Fruit fly (Drosophila melanogaster): ENCODE measurements around the gene CG15864.
A peak's percentile ranks its signal among the peaks of the same experiment; 100 is the strongest.

CG15864 gene

dm6 chr3R:8256040-8256439, 7.8 kb downstream of the CG15864 start (continued):
- TF ChIP-seq Dll (GFP tag; IDR thresholded peaks at IDR 0.05; ENCODE audit: partially characterized antibody) = no peak
- TF ChIP-seq sens-2 (GFP tag; IDR thresholded peaks at IDR 0.05) = no peak
- TF ChIP-seq lab (GFP tag; optimal IDR thresholded peaks at IDR 0.05) = peak; percentile 54
- no peak for TF ChIP-seq CG12659 (GFP tag; optimal IDR thresholded peaks at IDR 0.05)
- no peak for TF ChIP-seq btn (GFP tag; optimal IDR thresholded peaks at IDR 0.05)
- TF ChIP-seq eyg (GFP tag; optimal IDR thresholded peaks at IDR 0.05) = no peak
- 0 out of 3 replicates have a peak, but pooled peaks have one; percentile 43 for TF ChIP-seq CG17361 (GFP tag; IDR thresholded peaks at IDR 0.05)
- no peak for TF ChIP-seq Ptx1 (GFP tag; IDR thresholded peaks at IDR 0.05)
- no peak for TF ChIP-seq slou (GFP tag; optimal IDR thresholded peaks at IDR 0.05)
- no peak for TF ChIP-seq Dref (GFP tag; IDR thresholded peaks at IDR 0.05)
- no peak for TF ChIP-seq Bdp1 (GFP tag; optimal IDR thresholded peaks at IDR 0.05)
- peak; percentile 44 for TF ChIP-seq dmrt99B (tag; optimal IDR thresholded peaks at IDR 0.05)
- TF ChIP-seq Chrac-16 (GFP tag; optimal IDR thresholded peaks at IDR 0.05) = no peak
- no peak for TF ChIP-seq p53 (GFP tag; optimal IDR thresholded peaks at IDR 0.05)
- no peak for TF ChIP-seq Myb (GFP tag; optimal IDR thresholded peaks at IDR 0.05)
- TF ChIP-seq CG1233 (GFP tag; optimal IDR thresholded peaks at IDR 0.05) = peak; percentile 27
- TF ChIP-seq CG15601 (tag; optimal IDR thresholded peaks at IDR 0.05) = no peak
- no peak for TF ChIP-seq gcm2 (GFP tag; optimal IDR thresholded peaks at IDR 0.05)
- TF ChIP-seq Xbp1 (GFP tag; optimal IDR thresholded peaks at IDR 0.05) = peak; percentile 9
- no peak for TF ChIP-seq CG14965 (GFP tag; optimal IDR thresholded peaks at IDR 0.05; ENCODE audit: borderline replicate concordance)
- peak; percentile 39 for TF ChIP-seq sens (GFP tag)
- TF ChIP-seq CG34422 (GFP tag; IDR thresholded peaks at IDR 0.05) = no peak
- no peak for TF ChIP-seq sr (GFP tag; IDR thresholded peaks at IDR 0.05)
- no peak for TF ChIP-seq gfzf (GFP tag; optimal IDR thresholded peaks at IDR 0.05)
- TF ChIP-seq en (GFP tag; optimal IDR thresholded peaks at IDR 0.05) = no peak
- TF ChIP-seq pzg (GFP tag; optimal IDR thresholded peaks at IDR 0.05) = no peak
- no peak for TF ChIP-seq CrebB (tag; optimal IDR thresholded peaks at IDR 0.05)
- TF ChIP-seq CG6765 (GFP tag; optimal IDR thresholded peaks at IDR 0.05) = no peak
- TF ChIP-seq CG4707 (GFP tag; optimal IDR thresholded peaks at IDR 0.05) = no peak
- TF ChIP-seq gt (GFP tag; IDR thresholded peaks at IDR 0.05) = no peak
- peak; percentile 65 for TF ChIP-seq gem (tag; optimal IDR thresholded peaks at IDR 0.05)
- no peak for TF ChIP-seq GATAe (GFP tag; conservative IDR thresholded peaks at IDR 0.05)
- TF ChIP-seq cad (GFP tag; optimal IDR thresholded peaks at IDR 0.05) = no peak
- TF ChIP-seq Drgx (GFP tag; IDR thresholded peaks at IDR 0.05) = peak; percentile 67; the same call in 1 of the 2 replicates
- TF ChIP-seq CG7786 (GFP tag; optimal IDR thresholded peaks at IDR 0.05) = no peak
- TF ChIP-seq fd64A (GFP tag; optimal IDR thresholded peaks at IDR 0.05) = no peak
- no peak for TF ChIP-seq zen (tag; optimal IDR thresholded peaks at IDR 0.05)
- TF ChIP-seq CG8765 (GFP tag; IDR thresholded peaks at IDR 0.05) = no peak
- TF ChIP-seq emc (GFP tag; optimal IDR thresholded peaks at IDR 0.05) = no peak
- TF ChIP-seq NK7.1 (GFP tag; optimal IDR thresholded peaks at IDR 0.05) = no peak
- TF ChIP-seq CG13287 (GFP tag; IDR thresholded peaks at IDR 0.05; ENCODE audit: partially characterized antibody) = no peak
- no peak for TF ChIP-seq lov (optimal IDR thresholded peaks at IDR 0.05)
- no peak for TF ChIP-seq lov (GFP tag; IDR thresholded peaks at IDR 0.05)
- no peak for TF ChIP-seq Hsf (GFP tag; optimal IDR thresholded peaks at IDR 0.05)
- TF ChIP-seq kah (GFP tag; optimal IDR thresholded peaks at IDR 0.05) = no peak
- TF ChIP-seq Nf-YA (GFP tag; IDR thresholded peaks at IDR 0.05) = no peak
- peak; percentile 22 for TF ChIP-seq CG12071 (GFP tag; optimal IDR thresholded peaks at IDR 0.05)
- TF ChIP-seq sima (GFP tag; optimal IDR thresholded peaks at IDR 0.05) = no peak
- no peak for TF ChIP-seq ewg (GFP tag; optimal IDR thresholded peaks at IDR 0.05)
- no peak for TF ChIP-seq her (GFP tag; optimal IDR thresholded peaks at IDR 0.05)
- TF ChIP-seq Doc3 (GFP tag; IDR thresholded peaks at IDR 0.05; ENCODE audit: partially characterized antibody) = no peak
- TF ChIP-seq CG17359 (tag; optimal IDR thresholded peaks at IDR 0.05) = peak; percentile 19
